Fruit fly (Drosophila melanogaster) whole organism, embryonic: Measurements from ENCODE around the gene Rab9.
A peak's percentile ranks its signal among the peaks of the same experiment; 100 is the strongest.

ENCODE experiments used
- Bgb ChIP-seq: fragments of 200-800 bp; sonication (Bioruptor generic); IDR thresholded peaks from 2 replicates; pipeline ENCODE4 v1.3.6; 2022; ENCODE audit warnings: missing biosample characterization, missing genetic modification characterization; ENCODE audit not compliant: partially characterized antibody
- CG11696 ChIP-seq: fragments of 200-800 bp; sonication (Bioruptor generic); IDR thresholded peaks from 2 replicates; pipeline ENCODE4 v1.3.6; 2022; ENCODE audit warnings: missing biosample characterization, missing genetic modification characterization
- CG12942 ChIP-seq: fragments of 200-800 bp; sonication (Bioruptor generic); optimal IDR thresholded peaks from 3 replicates; lab custom pipeline; 2016; ENCODE audit warnings: missing biosample characterization, missing genetic modification characterization
- CG14050 ChIP-seq: fragments of 200-800 bp; sonication (Bioruptor generic); IDR thresholded peaks from 3 replicates; pipeline ENCODE4 v1.3.6; 2022; ENCODE audit warnings: missing biosample characterization, missing genetic modification characterization
- CG14860 ChIP-seq: fragments of 200-800 bp; sonication (Bioruptor generic); IDR thresholded peaks from 3 replicates; pipeline ENCODE4 v1.3.6; 2022; ENCODE audit warnings: missing biosample characterization, missing genetic modification characterization; ENCODE audit not compliant: partially characterized antibody
- CG14965 ChIP-seq: fragments of 200-800 bp; sonication (Bioruptor generic); optimal IDR thresholded peaks from 2 replicates; lab custom pipeline; 2016; ENCODE audit warnings: missing biosample characterization, missing genetic modification characterization, borderline replicate concordance
- CG15601 ChIP-seq: fragments of 200-800 bp; sonication (Bioruptor generic); optimal IDR thresholded peaks from 3 replicates; lab custom pipeline; 2019; ENCODE audit warnings: missing biosample characterization, mild to moderate bottlenecking, missing genetic modification characterization, moderate library complexity
- CG2678 ChIP-seq: fragments of 200-800 bp; sonication (Bioruptor generic); optimal IDR thresholded peaks from 3 replicates; lab custom pipeline; 2019; ENCODE audit warnings: missing biosample characterization, mild to moderate bottlenecking, missing genetic modification characterization, moderate library complexity
- CG30020 ChIP-seq: fragments of 200-800 bp; optimal IDR thresholded peaks from 2 replicates; lab custom pipeline; 2019; ENCODE audit warnings: missing biosample characterization, mild to moderate bottlenecking, missing genetic modification characterization, moderate library complexity
- CG32772 ChIP-seq: fragments of 200-800 bp; sonication (Bioruptor generic); IDR thresholded peaks from 2 replicates; pipeline ENCODE4 v1.3.6; 2022; ENCODE audit warnings: missing biosample characterization, missing genetic modification characterization
- CG42726 ChIP-seq: fragments of 200-800 bp; sonication (Bioruptor generic); IDR thresholded peaks from 2 replicates; pipeline ENCODE4 v1.3.6; 2022; ENCODE audit warnings: missing biosample characterization, missing genetic modification characterization; ENCODE audit not compliant: partially characterized antibody
- CG43689 ChIP-seq: fragments of 200-800 bp; sonication (Bioruptor generic); IDR thresholded peaks from 2 replicates; pipeline ENCODE4 v1.3.6; 2022; ENCODE audit warnings: missing biosample characterization, missing genetic modification characterization
- CG6254 ChIP-seq: fragments of 200-800 bp; sonication (Bioruptor generic); optimal IDR thresholded peaks from 3 replicates; lab custom pipeline; 2017; ENCODE audit warnings: mild to moderate bottlenecking, missing biosample characterization, missing genetic modification reagents, missing genetic modification characterization
- CG7372 ChIP-seq: fragments of 200-800 bp; sonication (Bioruptor generic); IDR thresholded peaks from 2 replicates; pipeline ENCODE4 v1.3.6; 2022; ENCODE audit warnings: missing biosample characterization, missing genetic modification characterization
- CG7963 ChIP-seq: fragments of 200-800 bp; sonication (Bioruptor generic); IDR thresholded peaks from 3 replicates; pipeline ENCODE4 v1.3.6; 2022; ENCODE audit warnings: missing biosample characterization, missing genetic modification characterization; ENCODE audit not compliant: partially characterized antibody
- CG8359 ChIP-seq: fragments of 200-800 bp; sonication (Bioruptor generic); optimal IDR thresholded peaks from 2 replicates; lab custom pipeline; 2017; ENCODE audit warnings: missing biosample characterization, mild to moderate bottlenecking, missing genetic modification characterization, borderline replicate concordance
- CG9437 ChIP-seq: fragments of 200-800 bp; sonication (Bioruptor generic); optimal IDR thresholded peaks from 2 replicates; lab custom pipeline; 2018; ENCODE audit warnings: missing biosample characterization, mild to moderate bottlenecking, missing genetic modification characterization
- Dll ChIP-seq: fragments of 200-800 bp; sonication (Bioruptor generic); IDR thresholded peaks from 4 replicates; pipeline ENCODE4 v1.3.6; 2022; ENCODE audit warnings: missing biosample characterization, missing genetic modification characterization; ENCODE audit not compliant: partially characterized antibody
- Doc3 ChIP-seq: fragments of 200-800 bp; sonication (Bioruptor generic); IDR thresholded peaks from 3 replicates; pipeline ENCODE4 v1.3.6; 2022; ENCODE audit warnings: missing biosample characterization, missing genetic modification characterization; ENCODE audit not compliant: partially characterized antibody
- Dp ChIP-seq: fragments of 200-800 bp; sonication (Bioruptor generic); optimal IDR thresholded peaks from 2 replicates; lab custom pipeline; 2018; ENCODE audit warnings: missing biosample characterization, mild to moderate bottlenecking, missing genetic modification characterization, moderate library complexity
- HmgD ChIP-seq: fragments of 200-800 bp; sonication (Bioruptor generic); optimal IDR thresholded peaks from 3 replicates; lab custom pipeline; 2016; ENCODE audit warnings: missing biosample characterization, missing genetic modification characterization
- Lhr ChIP-seq: fragments of 200-800 bp; sonication (Bioruptor generic); optimal IDR thresholded peaks from 3 replicates; lab custom pipeline; 2017; ENCODE audit warnings: mild to moderate bottlenecking, missing biosample characterization, missing genetic modification reagents, missing genetic modification characterization
- MESR4 ChIP-seq: fragments of 200-800 bp; sonication (Bioruptor generic); optimal IDR thresholded peaks from 2 replicates; lab custom pipeline; 2018; ENCODE audit warnings: missing biosample characterization, mild to moderate bottlenecking, missing genetic modification characterization, moderate library complexity
- MTF-1 ChIP-seq: fragments of 200-800 bp; sonication (Bioruptor generic); optimal IDR thresholded peaks from 2 replicates; lab custom pipeline; 2018; ENCODE audit warnings: missing biosample characterization, mild to moderate bottlenecking, missing genetic modification characterization, borderline replicate concordance
- Myb ChIP-seq: fragments of 200-800 bp; sonication (Bioruptor generic); optimal IDR thresholded peaks from 2 replicates; lab custom pipeline; 2016; ENCODE audit warnings: missing biosample characterization, missing genetic modification characterization
- NC2α ChIP-seq: fragments of 200-800 bp; sonication (Bioruptor generic); optimal IDR thresholded peaks from 2 replicates; lab custom pipeline; 2016; ENCODE audit warnings: missing biosample characterization, missing genetic modification characterization
- Side ChIP-seq: fragments of 200-800 bp; sonication (Bioruptor generic); optimal IDR thresholded peaks from 2 replicates; lab custom pipeline; 2016; ENCODE audit warnings: missing biosample characterization, missing genetic modification characterization
- Sin3A ChIP-seq: fragments of >200 bp; optimal IDR thresholded peaks from 2 replicates; lab custom pipeline; 2018
- ap ChIP-seq: fragments of 200-800 bp; sonication (Bioruptor generic); IDR thresholded peaks from 2 replicates; pipeline ENCODE4 v1.3.6; 2022; ENCODE audit warnings: missing biosample characterization, missing genetic modification characterization
- ara ChIP-seq: fragments of 200-800 bp; sonication (Bioruptor generic); IDR thresholded peaks from 2 replicates; pipeline ENCODE4 v1.3.6; 2022; ENCODE audit warnings: missing biosample characterization, missing genetic modification characterization
- chinmo ChIP-seq: fragments of 200-800 bp; sonication (Bioruptor generic); IDR thresholded peaks from 4 replicates; pipeline ENCODE4 v1.3.6; 2022; ENCODE audit warnings: missing biosample characterization, missing genetic modification characterization; ENCODE audit not compliant: partially characterized antibody
- crp ChIP-seq, 2 experiments: fragments of 200-800 bp; sonication (Bioruptor generic); optimal IDR thresholded peaks; 2 replicates in 1 of 2; 3 replicates in 1 of 2; lab custom pipeline; 2017; ENCODE audit warnings: missing biosample characterization in 2 of 2, missing genetic modification characterization in 2 of 2, mild to moderate bottlenecking in 1 of 2, moderate library complexity in 1 of 2
- dan ChIP-seq: fragments of 200-800 bp; sonication (Bioruptor generic); IDR thresholded peaks from 2 replicates; pipeline ENCODE4 v1.3.6; 2022; ENCODE audit warnings: missing biosample characterization, missing genetic modification characterization
- ewg ChIP-seq: fragments of 200-800 bp; sonication (Bioruptor generic); optimal IDR thresholded peaks from 3 replicates; lab custom pipeline; 2017; ENCODE audit warnings: mild to moderate bottlenecking, missing biosample characterization, missing genetic modification reagents, missing genetic modification characterization
- gce ChIP-seq: fragments of 200-800 bp; sonication (Bioruptor generic); IDR thresholded peaks from 3 replicates; pipeline ENCODE4 v1.3.6; 2022; ENCODE audit warnings: missing biosample characterization, missing genetic modification characterization
- gfzf ChIP-seq: fragments of 200-800 bp; sonication (Bioruptor generic); optimal IDR thresholded peaks from 2 replicates; lab custom pipeline; 2016; ENCODE audit warnings: missing biosample characterization, mild to moderate bottlenecking, missing genetic modification characterization, moderate library complexity
- hb ChIP-seq: fragments of 200-800 bp; sonication (Bioruptor generic); IDR thresholded peaks from 3 replicates; pipeline ENCODE4 v1.3.6; 2022; ENCODE audit warnings: missing biosample characterization, missing genetic modification characterization; ENCODE audit not compliant: partially characterized antibody
- ind ChIP-seq: fragments of 200-800 bp; sonication (Bioruptor generic); optimal IDR thresholded peaks from 3 replicates; lab custom pipeline; 2016; ENCODE audit warnings: missing biosample characterization, missing genetic modification characterization
- insv ChIP-seq, 2 experiments: fragments of 200-800 bp; sonication (Bioruptor generic); optimal IDR thresholded peaks; 3 replicates each; lab custom pipeline; 2016 to 2018; ENCODE audit warnings: missing biosample characterization in 2 of 2, missing genetic modification characterization in 2 of 2
- jigr1 ChIP-seq: fragments of 200-800 bp; sonication (Bioruptor generic); IDR thresholded peaks from 3 replicates; pipeline ENCODE4 v1.3.6; 2022; ENCODE audit warnings: missing biosample characterization, missing genetic modification characterization
- kni ChIP-seq: fragments of 200-800 bp; sonication (Bioruptor generic); optimal IDR thresholded peaks from 3 replicates; lab custom pipeline; 2017; ENCODE audit warnings: mild to moderate bottlenecking, missing biosample characterization, missing genetic modification reagents, missing genetic modification characterization
- knrl ChIP-seq: fragments of 200-800 bp; sonication (Bioruptor generic); IDR thresholded peaks from 3 replicates; pipeline ENCODE4 v1.3.6; 2022; ENCODE audit warnings: missing biosample characterization, missing genetic modification characterization; ENCODE audit not compliant: partially characterized antibody
- nerfin-2 ChIP-seq: fragments of 200-800 bp; sonication (Bioruptor generic); IDR thresholded peaks from 2 replicates; pipeline ENCODE4 v1.3.6; 2022; ENCODE audit warnings: missing biosample characterization, missing genetic modification characterization; ENCODE audit not compliant: partially characterized antibody
- peb ChIP-seq: fragments of 200-800 bp; sonication (Bioruptor generic); IDR thresholded peaks from 2 replicates; pipeline ENCODE4 v1.3.6; 2022; ENCODE audit warnings: missing biosample characterization, missing genetic modification characterization
- sqz ChIP-seq: fragments of 200-800 bp; sonication (Bioruptor generic); optimal IDR thresholded peaks from 3 replicates; lab custom pipeline; 2018; ENCODE audit warnings: missing biosample characterization, mild to moderate bottlenecking, missing genetic modification characterization
- sr ChIP-seq: fragments of 200-800 bp; sonication (Bioruptor generic); IDR thresholded peaks from 3 replicates; pipeline ENCODE4 v1.3.6; 2022; ENCODE audit warnings: missing biosample characterization, missing genetic modification characterization
- stwl ChIP-seq: fragments of 200-800 bp; sonication (Bioruptor generic); optimal IDR thresholded peaks from 3 replicates; lab custom pipeline; 2018; ENCODE audit warnings: missing biosample characterization, mild to moderate bottlenecking, missing genetic modification characterization, moderate library complexity
- vnd ChIP-seq: fragments of 200-800 bp; sonication (Bioruptor generic); IDR thresholded peaks from 3 replicates; pipeline ENCODE4 v1.3.6; 2022; ENCODE audit warnings: missing biosample characterization, missing genetic modification characterization; ENCODE audit not compliant: partially characterized antibody
- zen2 ChIP-seq: fragments of 200-800 bp; sonication (Bioruptor generic); IDR thresholded peaks from 3 replicates; pipeline ENCODE4 v1.3.6; 2022; ENCODE audit warnings: missing biosample characterization, missing genetic modification characterization; ENCODE audit not compliant: partially characterized antibody

The Rab9 gene

DNA sequence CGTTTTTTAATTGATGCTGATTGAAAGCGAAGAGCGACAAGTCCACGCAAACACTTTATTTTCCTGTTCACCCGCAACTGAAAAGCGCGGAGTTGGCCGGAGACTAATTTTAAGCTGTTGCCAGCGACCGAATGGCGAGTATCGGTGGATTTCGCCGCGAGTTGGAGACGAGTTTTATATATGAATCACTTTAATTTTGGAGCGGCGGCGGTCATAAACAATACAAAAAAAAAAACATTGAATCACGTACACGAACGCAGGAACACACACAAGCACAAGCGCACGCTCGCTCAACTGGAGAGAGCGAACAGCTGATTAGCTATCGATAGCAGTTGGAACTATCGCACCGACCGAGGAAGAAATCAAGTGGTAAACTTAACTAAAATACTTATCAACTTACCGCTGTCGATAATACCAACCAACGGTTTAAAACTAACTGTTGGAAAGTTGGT lies 6.0 kb upstream of the Rab9 start, which contains the start of gene Pax (continued):
- peak; percentile 37 for TF ChIP-seq kni (GFP tag; lab: Kevin White, UChicago)
- peak; percentile 94 for TF ChIP-seq zen2 (GFP tag; lab: Robert Waterston, UW)
- peak; percentile 90 for TF ChIP-seq knrl (GFP tag; lab: Robert Waterston, UW)
- TF ChIP-seq chinmo (GFP tag; lab: Robert Waterston, UW), result peak; percentile 96
- TF ChIP-seq CG42726 (GFP tag; lab: Robert Waterston, UW), result peak; percentile 98
- TF ChIP-seq Dp (GFP tag; lab: Kevin White, UChicago), result peak; percentile 67
- TF ChIP-seq CG30020 (tag; lab: Kevin White, UChicago), result no peak
- TF ChIP-seq vnd (GFP tag; lab: Robert Waterston, UW), result peak; percentile 86
- peak; percentile 31 for TF ChIP-seq stwl (tag; lab: Kevin White, UChicago)
- no peak for TF ChIP-seq ap
- TF ChIP-seq ewg, result peak; percentile 83
- peak; percentile 96 for TF ChIP-seq nerfin-2 (GFP tag; lab: Robert Waterston, UW)
- no peak for TF ChIP-seq CG14965
- peak; percentile 89 for TF ChIP-seq hb (GFP tag; lab: Robert Waterston, UW)
- no peak for TF ChIP-seq HmgD
- no peak for TF ChIP-seq CG43689
- TF ChIP-seq CG14860 (GFP tag; lab: Robert Waterston, UW), result peak; percentile 85
- peak; percentile 96 for TF ChIP-seq sqz
- no peak for TF ChIP-seq jigr1 (GFP tag; lab: Robert Waterston, UW)
- TF ChIP-seq Bgb (GFP tag; lab: Robert Waterston, UW), result peak; percentile 96
- TF ChIP-seq Myb (GFP tag; lab: Kevin White, UChicago), result peak; percentile 96
- TF ChIP-seq Side (GFP tag; lab: Kevin White, UChicago), result no peak
- TF ChIP-seq CG14050 (GFP tag; lab: Robert Waterston, UW), result no peak
- TF ChIP-seq CG11696 (GFP tag; lab: Robert Waterston, UW), result no peak
- no peak for TF ChIP-seq sr (GFP tag; lab: Robert Waterston, UW)
- peak; percentile 34 for TF ChIP-seq Sin3A (lab: Kevin White, UChicago)
- no peak for TF ChIP-seq CG7372 (GFP tag; lab: Robert Waterston, UW)
- no peak for TF ChIP-seq ind
- TF ChIP-seq CG6254 (GFP tag; lab: Kevin White, UChicago), result no peak
- peak; percentile 18 for TF ChIP-seq Lhr (GFP tag; lab: Kevin White, UChicago)
- peak; percentile 29 for TF ChIP-seq CG15601 (tag; lab: Kevin White, UChicago)
- no peak for TF ChIP-seq CG8359 (GFP tag; lab: Kevin White, UChicago)
- peak; percentile 21 for TF ChIP-seq MESR4
- peak; percentile 95 for TF ChIP-seq Doc3 (GFP tag; lab: Robert Waterston, UW)
- no peak for TF ChIP-seq gce
- TF ChIP-seq ara, result no peak
- peak; percentile 99 for TF ChIP-seq Dll (GFP tag; lab: Robert Waterston, UW)
- TF ChIP-seq peb, result no peak
- TF ChIP-seq dan (GFP tag; lab: Robert Waterston, UW), result no peak
- TF ChIP-seq CG32772 (GFP tag; lab: Robert Waterston, UW), result peak; percentile 75
- TF ChIP-seq insv (GFP tag; optimal IDR thresholded peaks at IDR 0.05; lab: Kevin White, UChicago), result peak; percentile 6 to 82
- TF ChIP-seq MTF-1 (GFP tag; lab: Kevin White, UChicago), result no peak
- TF ChIP-seq CG7963 (GFP tag; lab: Robert Waterston, UW), result peak; percentile 90
- TF ChIP-seq gfzf, result peak; percentile 62
- peak; percentile 87 to 99 for TF ChIP-seq crp (GFP tag; optimal IDR thresholded peaks at IDR 0.05; lab: Kevin White, UChicago)
- TF ChIP-seq CG2678, result no peak
- TF ChIP-seq NC2α (GFP tag; lab: Kevin White, UChicago), result no peak
- no peak for TF ChIP-seq CG12942
- TF ChIP-seq CG9437 (GFP tag; lab: Kevin White, UChicago), result no peak
